Fruit fly (Drosophila melanogaster): ENCODE results near the gene Daxx.

Gene Daxx

dm6 chr2L:6530952-6531512, 50.3 kb downstream of the Daxx start (continued):
- TF ChIP-seq CG6254 (GFP tag; optimal IDR thresholded peaks at IDR 0.05) (no peak), CG8388 (GFP tag; optimal IDR thresholded peaks at IDR 0.05) (no peak), CG10321 (GFP tag; IDR thresholded peaks at IDR 0.05) (0 out of 2 replicates have a peak, but pooled peaks have one; percentile 11), twi (tag; optimal IDR thresholded peaks at IDR 0.05) (peak; percentile 93), CG2712 (tag; optimal IDR thresholded peaks at IDR 0.05) (no peak), hbn (GFP tag; IDR thresholded peaks at IDR 0.05; ENCODE audit: partially characterized antibody) (no peak)

- TF ChIP-seq CG16813 (GFP tag; IDR thresholded peaks at IDR 0.05; ENCODE audit: partially characterized antibody) (0 out of 3 replicates have a peak, but pooled peaks have one; percentile 19), Nf-YB (GFP tag; optimal IDR thresholded peaks at IDR 0.05) (peak; percentile 77), ham (GFP tag; IDR thresholded peaks at IDR 0.05) (no peak), amos (GFP tag; IDR thresholded peaks at IDR 0.05; ENCODE audit: partially characterized antibody) (0 out of 2 replicates have a peak, but pooled peaks have one; percentile 5), crc (GFP tag; optimal IDR thresholded peaks at IDR 0.05) (no peak), CG43689 (GFP tag; IDR thresholded peaks at IDR 0.05) (no peak), Med (GFP tag) (peak; percentile 49), sens (GFP tag) (peak; percentile 32), ewg (GFP tag; optimal IDR thresholded peaks at IDR 0.05) (peak; percentile 24), twi (tag; optimal IDR thresholded peaks at IDR 0.05) (peak; percentile 94), Nf-YC (tag; optimal IDR thresholded peaks at IDR 0.05) (peak; percentile 75)
Observed at dm6 chr2L:6531985-6532699, 51.4 kb downstream of the Daxx start.

dm6 chr2L:6532977-6533376, 52.2 kb downstream of the Daxx start:
- TF ChIP-seq dmrt99B (tag; optimal IDR thresholded peaks at IDR 0.05) (no peak), crol (GFP tag; IDR thresholded peaks at IDR 0.05) (0 out of 2 replicates have a peak, but pooled peaks have one; percentile 9)

- no peak for TF ChIP-seq Ada2b (GFP tag; IDR thresholded peaks at IDR 0.05)
- TF ChIP-seq fd3F (GFP tag; optimal IDR thresholded peaks at IDR 0.05): no peak
- peak; percentile 3 for TF ChIP-seq Med (GFP tag)
- no peak for TF ChIP-seq CG3726 (GFP tag; IDR thresholded peaks at IDR 0.05)
- TF ChIP-seq cg (GFP tag; optimal IDR thresholded peaks at IDR 0.05): no peak
- no peak for TF ChIP-seq CG3847 (GFP tag; IDR thresholded peaks at IDR 0.05)
- no peak for TF ChIP-seq Doc2 (GFP tag; IDR thresholded peaks at IDR 0.05)
- no peak for TF ChIP-seq fru (optimal IDR thresholded peaks at IDR 0.05)
- no peak for TF ChIP-seq Xbp1 (GFP tag; optimal IDR thresholded peaks at IDR 0.05)
- TF ChIP-seq CG6791 (GFP tag; IDR thresholded peaks at IDR 0.05; ENCODE audit: partially characterized antibody): 0 out of 3 replicates have a peak, but pooled peaks have one; percentile 11
- 0 out of 2 replicates have a peak, but pooled peaks have one; percentile 10 for TF ChIP-seq sisA (GFP tag; IDR thresholded peaks at IDR 0.05)
- TF ChIP-seq grau (tag; optimal IDR thresholded peaks at IDR 0.05): no peak
- no peak for TF ChIP-seq Myb (GFP tag; optimal IDR thresholded peaks at IDR 0.05)
Observed at dm6 chr2L:6533719-6534118, 53.0 kb downstream of the Daxx start.

- TF ChIP-seq cwo (GFP tag; optimal IDR thresholded peaks at IDR 0.05) (no peak), Doc2 (GFP tag; IDR thresholded peaks at IDR 0.05) (no peak), crc (GFP tag; optimal IDR thresholded peaks at IDR 0.05) (no peak), CG3726 (GFP tag; IDR thresholded peaks at IDR 0.05) (no peak), HLHmδ (GFP tag; optimal IDR thresholded peaks at IDR 0.05) (no peak), sd (tag; optimal IDR thresholded peaks at IDR 0.05) (peak; percentile 83), Stat92E (GFP tag; optimal IDR thresholded peaks at IDR 0.05) (peak in 1 of 3 experiments; percentile 16), so (GFP tag; IDR thresholded peaks at IDR 0.05) (no peak), CG12155 (GFP tag; optimal IDR thresholded peaks at IDR 0.05) (no peak), CG7745 (tag; optimal IDR thresholded peaks at IDR 0.05) (peak; percentile 71), CG10959 (GFP tag; IDR thresholded peaks at IDR 0.05) (no peak), CG8765 (GFP tag; IDR thresholded peaks at IDR 0.05) (no peak), Ets65A (GFP tag) (peak; percentile 46), CG2120 (GFP tag; optimal IDR thresholded peaks at IDR 0.05) (no peak), CG7786 (GFP tag; optimal IDR thresholded peaks at IDR 0.05) (no peak)
Observed at dm6 chr2L:6534125-6534815, 53.5 kb downstream of the Daxx start.

Data from whole organism, embryonic.